Fruit fly (Drosophila melanogaster) whole organism, prepupa: ENCODE data around the gene CG7900.

Source experiments
- Blimp-1 ChIP-seq: fragments of 200-800 bp; sonication (Bioruptor generic); optimal IDR thresholded peaks from 3 replicates; lab custom pipeline; 2017; ENCODE audit warnings: missing biosample characterization, missing genetic modification characterization, mild to moderate bottlenecking, moderate library complexity, missing genetic modification reagents
- CG10631 ChIP-seq: fragments of 200-800 bp; sonication (Bioruptor generic); optimal IDR thresholded peaks from 2 replicates; lab custom pipeline; 2016; ENCODE audit warnings: missing biosample characterization, missing genetic modification characterization
- CG10669 ChIP-seq: fragments of 200-800 bp; sonication (Bioruptor generic); optimal IDR thresholded peaks from 3 replicates; lab custom pipeline; 2018; ENCODE audit warnings: missing biosample characterization, mild to moderate bottlenecking, missing genetic modification characterization, moderate library complexity
- CG11762 ChIP-seq: fragments of 200-800 bp; sonication (Bioruptor generic); optimal IDR thresholded peaks from 3 replicates; lab custom pipeline; 2016; ENCODE audit warnings: missing biosample characterization, missing genetic modification characterization; ENCODE audit not compliant: insufficient read depth
- CG11902 ChIP-seq: fragments of 200-800 bp; sonication (Bioruptor generic); optimal IDR thresholded peaks from 3 replicates; lab custom pipeline; 2016; ENCODE audit warnings: missing biosample characterization, missing genetic modification characterization
- CG15336 ChIP-seq: fragments of 200-800 bp; sonication (Bioruptor generic); IDR thresholded peaks from 2 replicates; pipeline ENCODE4 v1.3.6; 2022; ENCODE audit warnings: missing biosample characterization, missing genetic modification characterization
- CG1621 ChIP-seq: fragments of 200-800 bp; sonication (Bioruptor generic); optimal IDR thresholded peaks from 3 replicates; lab custom pipeline; 2018; ENCODE audit warnings: missing biosample characterization, mild to moderate bottlenecking, missing genetic modification characterization
- CG16779 ChIP-seq: fragments of 200-800 bp; sonication (Bioruptor generic); optimal IDR thresholded peaks from 3 replicates; lab custom pipeline; 2017; ENCODE audit warnings: missing biosample characterization, mild to moderate bottlenecking, missing genetic modification characterization
- CG31627 ChIP-seq: fragments of 200-800 bp; sonication (Bioruptor generic); optimal IDR thresholded peaks from 3 replicates; lab custom pipeline; 2016; ENCODE audit warnings: missing biosample characterization, missing genetic modification characterization
- CG3919 ChIP-seq: fragments of 200-800 bp; sonication (Bioruptor generic); optimal IDR thresholded peaks from 3 replicates; lab custom pipeline; 2016; ENCODE audit warnings: missing biosample characterization, missing genetic modification characterization
- CG4318 ChIP-seq: fragments of 200-800 bp; sonication (Bioruptor generic); optimal IDR thresholded peaks from 3 replicates; lab custom pipeline; 2017; ENCODE audit warnings: missing biosample characterization, mild to moderate bottlenecking, missing genetic modification characterization
- CG6163 ChIP-seq: fragments of 200-800 bp; sonication (Bioruptor generic); IDR thresholded peaks from 3 replicates; pipeline ENCODE4 v1.3.6; 2022; ENCODE audit warnings: missing biosample characterization, missing genetic modification characterization
- CG6276 ChIP-seq: fragments of 200-800 bp; sonication (Bioruptor generic); optimal IDR thresholded peaks from 2 replicates; lab custom pipeline; 2017; ENCODE audit warnings: missing biosample characterization, mild to moderate bottlenecking, missing genetic modification characterization
- CG6792 ChIP-seq: fragments of 200-800 bp; sonication (Bioruptor generic); optimal IDR thresholded peaks from 3 replicates; lab custom pipeline; 2016; ENCODE audit warnings: missing biosample characterization, missing genetic modification characterization
- CG6854 ChIP-seq: fragments of 200-800 bp; sonication (Bioruptor generic); optimal IDR thresholded peaks from 2 replicates; lab custom pipeline; 2017; ENCODE audit warnings: missing biosample characterization, mild to moderate bottlenecking, missing genetic modification characterization
- CG7368 ChIP-seq: fragments of 200-800 bp; sonication (Bioruptor generic); optimal IDR thresholded peaks from 3 replicates; lab custom pipeline; 2016; ENCODE audit warnings: missing biosample characterization, missing genetic modification characterization
- CG8119 ChIP-seq: fragments of 200-800 bp; sonication (Bioruptor generic); IDR thresholded peaks from 3 replicates; pipeline ENCODE4 v1.3.6; 2022; ENCODE audit warnings: missing biosample characterization, missing genetic modification characterization
- CG8319 ChIP-seq: fragments of 200-800 bp; sonication (Bioruptor generic); optimal IDR thresholded peaks from 3 replicates; lab custom pipeline; 2016; ENCODE audit warnings: missing biosample characterization, missing genetic modification characterization
- CG8632 ChIP-seq: fragments of 200-800 bp; sonication (Bioruptor generic); optimal IDR thresholded peaks from 3 replicates; lab custom pipeline; 2016; ENCODE audit warnings: missing biosample characterization, missing genetic modification characterization
- CG9139 ChIP-seq: fragments of 200-800 bp; sonication (Bioruptor generic); optimal IDR thresholded peaks from 3 replicates; lab custom pipeline; 2017; ENCODE audit warnings: missing biosample characterization, mild to moderate bottlenecking, missing genetic modification characterization
- Eip78C ChIP-seq: fragments of 200-800 bp; sonication (Bioruptor generic); peaks from one replicate; lab custom pipeline; 2016; ENCODE audit warnings: missing biosample characterization, missing genetic modification characterization
- Eip93F ChIP-seq: fragments of 200-800 bp; sonication (Bioruptor generic); optimal IDR thresholded peaks from 2 replicates; lab custom pipeline; 2016; ENCODE audit warnings: missing biosample characterization, mild to moderate bottlenecking, missing genetic modification characterization
- Ets21C ChIP-seq: fragments of 200-800 bp; sonication (Bioruptor generic); optimal IDR thresholded peaks from 3 replicates; lab custom pipeline; 2016; ENCODE audit warnings: missing biosample characterization, missing genetic modification characterization
- Ets96B ChIP-seq: fragments of 200-800 bp; optimal IDR thresholded peaks from 2 replicates; lab custom pipeline; 2019; ENCODE audit warnings: missing biosample characterization, mild to moderate bottlenecking, missing genetic modification characterization, moderate library complexity
- Hr4 ChIP-seq: fragments of 200-800 bp; sonication (Bioruptor generic); optimal IDR thresholded peaks from 3 replicates; lab custom pipeline; 2016; ENCODE audit warnings: missing biosample characterization, missing genetic modification characterization
- Lpt ChIP-seq: fragments of 200-800 bp; sonication (Bioruptor generic); optimal IDR thresholded peaks from 3 replicates; lab custom pipeline; 2016; ENCODE audit warnings: missing biosample characterization, missing genetic modification characterization
- Met ChIP-seq: fragments of 200-800 bp; sonication (Bioruptor generic); optimal IDR thresholded peaks from 3 replicates; lab custom pipeline; 2016; ENCODE audit warnings: missing biosample characterization, missing genetic modification characterization
- OdsH ChIP-seq: fragments of 200-800 bp; sonication (Bioruptor generic); optimal IDR thresholded peaks from 3 replicates; lab custom pipeline; 2016; ENCODE audit warnings: missing biosample characterization, missing genetic modification characterization
- Smox ChIP-seq: fragments of 200-800 bp; sonication (Bioruptor generic); optimal IDR thresholded peaks from 3 replicates; lab custom pipeline; 2016; ENCODE audit warnings: missing biosample characterization, missing genetic modification characterization
- Sox102F ChIP-seq: fragments of 200-800 bp; sonication (Bioruptor generic); optimal IDR thresholded peaks from 2 replicates; lab custom pipeline; 2016; ENCODE audit warnings: missing biosample characterization, mild to moderate bottlenecking, missing genetic modification characterization
- Sox14 ChIP-seq: fragments of 200-800 bp; sonication (Bioruptor generic); optimal IDR thresholded peaks from 3 replicates; lab custom pipeline; 2016; ENCODE audit warnings: missing biosample characterization, missing genetic modification characterization
- Sox15 ChIP-seq: fragments of 200-800 bp; sonication (Bioruptor generic); optimal IDR thresholded peaks from 3 replicates; lab custom pipeline; 2016; ENCODE audit warnings: missing biosample characterization, missing genetic modification characterization
- acj6 ChIP-seq: fragments of 200-800 bp; sonication (Bioruptor generic); optimal IDR thresholded peaks from 3 replicates; lab custom pipeline; 2016; ENCODE audit warnings: missing biosample characterization, missing genetic modification characterization
- dsx ChIP-seq: fragments of 200-800 bp; optimal IDR thresholded peaks from 3 replicates; lab custom pipeline; 2019; ENCODE audit warnings: missing biosample characterization, mild to moderate bottlenecking, missing genetic modification characterization, moderate library complexity; ENCODE audit not compliant: poor library complexity, severe bottlenecking
- esn ChIP-seq: fragments of 200-800 bp; sonication (Bioruptor generic); optimal IDR thresholded peaks from 2 replicates; lab custom pipeline; 2016; ENCODE audit warnings: missing biosample characterization, mild to moderate bottlenecking, missing genetic modification characterization, moderate library complexity
- fd85E ChIP-seq: fragments of 200-800 bp; sonication (Bioruptor generic); optimal IDR thresholded peaks from 3 replicates; lab custom pipeline; 2016; ENCODE audit warnings: missing biosample characterization, missing genetic modification characterization
- fkh ChIP-seq: fragments of 200-800 bp; sonication (Bioruptor generic); optimal IDR thresholded peaks from 3 replicates; lab custom pipeline; 2017; ENCODE audit warnings: missing biosample characterization, mild to moderate bottlenecking, missing genetic modification characterization, moderate library complexity
- lz ChIP-seq: fragments of 200-800 bp; sonication (Bioruptor generic); optimal IDR thresholded peaks from 3 replicates; lab custom pipeline; 2016; ENCODE audit warnings: missing biosample characterization, missing genetic modification characterization
- net ChIP-seq: fragments of 200-800 bp; sonication (Bioruptor generic); optimal IDR thresholded peaks from 3 replicates; lab custom pipeline; 2016; ENCODE audit warnings: missing biosample characterization, missing genetic modification characterization
- pdm3 ChIP-seq: fragments of 200-800 bp; sonication (Bioruptor generic); optimal IDR thresholded peaks from 3 replicates; lab custom pipeline; 2016; ENCODE audit warnings: missing biosample characterization, missing genetic modification characterization
- salr ChIP-seq, 2 experiments: fragments of 200-800 bp; sonication (Bioruptor generic); optimal IDR thresholded peaks; 3 replicates each; lab custom pipeline; 2016 to 2018; ENCODE audit warnings: missing biosample characterization in 2 of 2, missing genetic modification characterization in 2 of 2, mild to moderate bottlenecking in 1 of 2
- spab ChIP-seq: fragments of 200-800 bp; sonication (Bioruptor generic); optimal IDR thresholded peaks from 2 replicates; lab custom pipeline; 2017; ENCODE audit warnings: missing biosample characterization, mild to moderate bottlenecking, missing genetic modification characterization, missing genetic modification reagents
- ss ChIP-seq, 2 experiments: fragments of 200-800 bp; sonication (Bioruptor generic); optimal IDR thresholded peaks; 2 replicates in 1 of 2; 3 replicates in 1 of 2; lab custom pipeline; 2017 to 2018; ENCODE audit warnings: mild to moderate bottlenecking in 2 of 2, missing biosample characterization in 2 of 2, missing genetic modification characterization in 2 of 2, moderate library complexity in 1 of 2
- svp ChIP-seq: fragments of 200-800 bp; sonication (Bioruptor generic); peaks from one replicate; lab custom pipeline; 2016; ENCODE audit warnings: missing biosample characterization, missing genetic modification characterization
- topi ChIP-seq: fragments of 200-800 bp; sonication (Bioruptor generic); optimal IDR thresholded peaks from 3 replicates; lab custom pipeline; 2016; ENCODE audit warnings: missing biosample characterization, missing genetic modification characterization

The CG7900 gene

DNA sequence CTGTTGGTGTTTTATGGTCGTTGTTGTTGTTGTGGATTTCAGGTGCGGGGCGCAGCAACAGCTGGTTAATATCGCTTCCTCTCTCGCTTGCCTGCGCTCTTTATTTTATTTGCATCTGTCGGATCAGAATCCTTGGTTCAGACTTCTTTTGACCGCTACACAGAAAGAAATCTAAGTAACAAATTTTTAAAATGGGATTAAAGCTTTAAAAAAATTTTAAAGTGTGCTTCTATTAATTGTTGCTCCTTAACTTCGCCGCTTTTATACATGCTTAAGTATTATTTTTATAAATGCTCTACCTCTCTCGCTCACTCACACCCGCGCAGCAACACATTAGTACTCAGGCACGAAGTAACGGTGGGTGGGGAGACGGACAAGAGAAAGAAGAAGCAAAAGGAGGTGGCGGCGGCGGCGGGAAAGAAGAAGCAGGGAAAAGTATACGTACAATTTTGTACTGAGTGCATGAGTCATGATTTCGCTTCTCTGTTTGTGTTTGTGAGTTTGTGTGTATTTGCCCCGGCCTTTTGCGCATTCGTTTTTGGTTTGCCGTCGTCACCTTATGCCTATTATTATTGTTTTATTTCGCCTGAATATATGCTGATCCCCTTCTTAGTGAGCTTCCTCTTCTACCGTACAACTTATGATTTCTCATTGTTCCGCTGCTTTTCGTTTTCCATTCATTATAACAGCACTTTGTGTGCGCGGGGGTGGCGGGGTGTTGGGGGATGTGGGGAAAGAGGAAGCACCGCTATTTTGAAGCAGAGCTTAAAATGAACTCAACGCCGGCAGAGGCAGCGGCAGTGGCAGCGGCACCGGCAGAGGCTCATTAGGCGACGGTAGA is 20.1 kb downstream of the CG7900 start (continued):
- TF ChIP-seq Smox (GFP tag; lab: Kevin White, UChicago) (peak; percentile 94), CG31627 (peak; percentile 95), dsx (peak; percentile 91), CG6792 (peak; percentile 94), Hr4 (GFP tag; lab: Kevin White, UChicago) (peak; percentile 78), CG6163 (GFP tag; lab: Robert Waterston, UW) (peak; percentile 95), CG1621 (peak; percentile 91), Sox102F (GFP tag; lab: Kevin White, UChicago) (peak; percentile 96), CG15336 (GFP tag; lab: Robert Waterston, UW) (peak; percentile 77), CG8632 (GFP tag; lab: Kevin White, UChicago) (peak; percentile 94), Blimp-1 (GFP tag; lab: Kevin White, UChicago) (peak; percentile 73), CG10631 (GFP tag; lab: Kevin White, UChicago) (peak; percentile 91), CG11902 (peak; percentile 90), Ets21C (GFP tag; lab: Kevin White, UChicago) (peak; percentile 92), ss (GFP tag; optimal IDR thresholded peaks at IDR 0.05; lab: Kevin White, UChicago) (peak; percentile 90 to 93), esn (GFP tag; lab: Kevin White, UChicago) (peak; percentile 96), fd85E (GFP tag; lab: Kevin White, UChicago) (peak; percentile 73)

DNA sequence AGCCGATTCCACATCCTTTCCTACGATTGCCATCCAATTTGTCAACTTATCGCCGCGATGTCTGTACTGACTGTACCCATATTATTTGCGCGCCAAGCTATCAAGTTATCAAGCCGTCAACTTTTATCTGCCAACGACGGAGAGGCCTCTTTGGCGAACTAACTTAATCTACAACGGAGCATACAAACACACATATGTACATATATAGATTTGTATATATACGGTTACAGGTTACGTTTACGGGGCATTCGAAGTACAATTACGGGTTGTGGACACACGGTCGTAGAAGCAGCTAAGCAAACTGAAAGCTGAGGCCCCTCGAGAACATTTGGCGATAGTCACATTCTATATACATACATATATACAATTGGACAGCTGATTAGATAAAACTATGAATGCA is 21.3 kb downstream of the CG7900 start:
- TF ChIP-seq svp (GFP tag; lab: Kevin White, UChicago) (peak; percentile 67), CG9139 (no peak), Eip78C (no peak), CG3919 (GFP tag; lab: Kevin White, UChicago) (no peak), fkh (GFP tag; lab: Kevin White, UChicago) (peak; percentile 85)

DNA sequence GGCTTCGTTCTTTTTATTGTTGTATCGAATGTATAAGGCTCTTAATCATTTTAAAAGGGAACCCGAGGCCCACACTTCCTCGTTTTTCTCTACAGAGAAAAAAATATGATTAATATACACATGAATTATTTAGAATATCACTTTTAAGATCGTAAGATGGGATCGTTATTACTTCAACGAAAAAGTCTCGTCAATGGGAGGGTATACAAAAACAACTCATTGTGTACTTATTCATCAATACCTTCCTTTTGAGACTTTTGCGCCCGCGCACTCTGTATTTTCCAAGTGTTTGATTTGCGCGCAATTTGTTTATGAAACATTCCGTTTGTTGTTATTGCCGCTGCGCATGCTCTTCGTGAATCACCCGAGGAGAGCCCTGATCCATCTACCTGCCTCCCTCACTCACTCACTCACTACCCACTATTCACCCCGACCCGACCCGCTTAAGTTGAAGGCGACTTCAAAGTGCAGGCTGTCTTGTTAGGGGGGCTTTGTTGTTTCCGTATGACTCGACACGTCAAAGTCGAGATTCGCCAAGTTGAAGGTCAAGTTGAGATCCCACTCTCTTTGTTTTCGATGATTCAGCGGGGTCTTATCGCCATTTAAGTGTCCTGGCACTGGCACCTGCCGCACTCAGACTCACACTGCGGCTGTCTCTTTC is 22.2 kb downstream of the CG7900 start:
- no peak for TF ChIP-seq salr (GFP tag; optimal IDR thresholded peaks at IDR 0.05; lab: Kevin White, UChicago)
- 0 out of 3 replicates have a peak, but pooled peaks have one; percentile 17 for TF ChIP-seq CG8119 (GFP tag; lab: Robert Waterston, UW)
- no peak for TF ChIP-seq CG1621
- TF ChIP-seq CG6163 (GFP tag; lab: Robert Waterston, UW): no peak
- TF ChIP-seq CG16779 (tag; lab: Kevin White, UChicago): no peak
- TF ChIP-seq Sox15 (GFP tag; lab: Kevin White, UChicago): no peak
- no peak for TF ChIP-seq Hr4 (GFP tag; lab: Kevin White, UChicago)
- peak; percentile 82 for TF ChIP-seq Met (GFP tag; lab: Kevin White, UChicago)
- no peak for TF ChIP-seq CG7368 (GFP tag; lab: Kevin White, UChicago)
- TF ChIP-seq CG8319 (GFP tag; lab: Kevin White, UChicago): no peak
- TF ChIP-seq CG10669: no peak
- peak; percentile 38 for TF ChIP-seq OdsH
- TF ChIP-seq Sox102F (GFP tag; lab: Kevin White, UChicago): peak; percentile 71
- TF ChIP-seq CG31627: peak; percentile 75
- TF ChIP-seq fkh (GFP tag; lab: Kevin White, UChicago): no peak
- no peak for TF ChIP-seq CG6276 (GFP tag; lab: Kevin White, UChicago)
- TF ChIP-seq Sox14: peak; percentile 20
- no peak for TF ChIP-seq CG6854 (GFP tag; lab: Kevin White, UChicago)
- peak; percentile 17 for TF ChIP-seq pdm3
- TF ChIP-seq spab: no peak
- no peak for TF ChIP-seq Lpt (GFP tag; lab: Kevin White, UChicago)
- no peak for TF ChIP-seq CG11762 (GFP tag; lab: Kevin White, UChicago)
- TF ChIP-seq Ets96B (tag; lab: Kevin White, UChicago): no peak
- TF ChIP-seq svp (GFP tag; lab: Kevin White, UChicago): peak; percentile 80
- peak; percentile 35 for TF ChIP-seq acj6
- TF ChIP-seq CG15336 (GFP tag; lab: Robert Waterston, UW): no peak
- TF ChIP-seq Eip93F (GFP tag; lab: Kevin White, UChicago): no peak
- no peak for TF ChIP-seq CG11902
- TF ChIP-seq CG4318: no peak
- peak; percentile 15 for TF ChIP-seq net (GFP tag; lab: Kevin White, UChicago)
- peak; percentile 73 for TF ChIP-seq lz
- TF ChIP-seq topi (GFP tag; lab: Kevin White, UChicago): peak; percentile 69
- TF ChIP-seq fd85E (GFP tag; lab: Kevin White, UChicago): no peak
